Fruit fly (Drosophila melanogaster) whole organism: Measurements from ENCODE around the gene CG33941.

Experiments used
- CG8478 ChIP-seq: fragments of >200 bp; optimal IDR thresholded peaks from 2 replicates; lab custom pipeline; 2018; ENCODE audit warnings: inconsistent platforms
- Dll ChIP-seq: fragments of >200 bp; optimal IDR thresholded peaks from 2 replicates; lab custom pipeline; 2017
- EcR ChIP-seq, 2 experiments: fragments of >200 bp; optimal IDR thresholded peaks; 2 replicates each; lab custom pipeline; 2017; ENCODE audit warnings: missing biosample characterization in 2 of 2, missing genetic modification characterization in 2 of 2, missing genetic modification reagents in 2 of 2
- pan ChIP-seq: fragments of >200 bp; optimal IDR thresholded peaks from 2 replicates; lab custom pipeline; 2017
- psq ChIP-seq: fragments of >200 bp; optimal IDR thresholded peaks from 2 replicates; lab custom pipeline; 2017
- usp ChIP-seq: fragments of >200 bp; optimal IDR thresholded peaks from 2 replicates; lab custom pipeline; 2017; ENCODE audit warnings: missing biosample characterization, missing genetic modification characterization, mixed read lengths

DNA sequence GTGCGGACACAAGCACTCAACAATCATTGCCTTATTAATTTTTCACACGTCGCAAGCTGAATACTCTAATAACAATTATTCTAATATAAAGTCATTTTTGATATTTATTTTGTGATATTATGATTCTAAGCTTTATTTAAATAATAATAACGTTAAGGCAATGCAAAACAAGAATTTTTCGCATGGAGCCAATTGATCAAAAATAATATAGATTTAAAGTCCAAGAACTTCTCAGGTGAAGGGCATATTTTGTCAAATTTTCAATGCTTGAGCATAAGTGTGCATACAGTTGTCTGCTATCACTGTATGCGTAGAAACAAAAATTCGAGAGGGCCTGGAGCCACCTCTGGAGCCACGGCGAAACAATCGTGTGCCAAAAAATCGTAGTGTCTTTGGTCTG lies 32.9 kb upstream of the CG33941 start:
- no peak for TF ChIP-seq CG8478 (lab: Kevin White, UChicago)
- no peak for TF ChIP-seq usp (GFP tag; lab: Kevin White, UChicago)
- TF ChIP-seq psq (lab: Kevin White, UChicago) = no peak
- TF ChIP-seq EcR (GFP tag; optimal IDR thresholded peaks at IDR 0.05; lab: Kevin White, UChicago) = no peak
- TF ChIP-seq pan (lab: Kevin White, UChicago) = no peak
- no peak for TF ChIP-seq Dll (lab: Kevin White, UChicago)
